Worm (Caenorhabditis elegans): Measurements from ENCODE around the gene M04C3.5.

Gene M04C3.5

DNA sequence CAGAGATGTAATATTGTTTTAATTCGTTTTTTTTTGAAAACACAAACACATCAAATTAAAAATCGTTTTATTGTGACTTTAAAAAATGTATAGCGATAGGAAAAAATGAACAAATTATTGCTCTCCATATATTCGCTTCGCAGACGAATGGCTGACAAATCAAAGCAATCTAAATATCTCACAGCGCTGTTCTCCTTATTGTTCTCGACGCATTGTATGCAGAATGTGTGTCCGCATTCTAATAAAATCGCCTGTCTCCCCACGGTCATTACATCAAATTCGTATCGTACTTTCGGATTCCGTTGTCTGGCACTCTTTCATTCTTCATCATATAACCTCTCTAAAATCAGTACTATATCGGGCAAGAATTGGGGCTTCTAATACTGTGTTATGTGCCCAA lies 28.3 kb downstream of the M04C3.5 start, which contains the start of gene Y43F8B.9:
Gene Y43F8B.9, plus strand, starts transcription at position 301 of the 400 bp plus-strand sequence.
- TF ChIP-seq cnd-1 (tag; optimal IDR thresholded peaks at IDR 0.05) (no peak), flh-1 (GFP tag; optimal IDR thresholded peaks at IDR 0.05) (no peak), ztf-11 (tag; optimal IDR thresholded peaks at IDR 0.05) (no peak), unc-62 (GFP tag; optimal IDR thresholded peaks at IDR 0.05) (no peak), elt-1 (tag; optimal IDR thresholded peaks at IDR 0.05; ENCODE audit: borderline replicate concordance, insufficient read depth) (no peak), nhr-12 (tag; optimal IDR thresholded peaks at IDR 0.05) (no peak), nhr-28 (tag; optimal IDR thresholded peaks at IDR 0.05) (no peak), hlh-1 (tag; optimal IDR thresholded peaks at IDR 0.05) (no peak), nhr-237 (tag; optimal IDR thresholded peaks at IDR 0.05) (no peak), unc-120 (tag; optimal IDR thresholded peaks at IDR 0.05; ENCODE audit: poor library complexity, severe bottlenecking) (no peak), ceh-39 (tag; optimal IDR thresholded peaks at IDR 0.05) (no peak), elt-3 (tag; optimal IDR thresholded peaks at IDR 0.05) (no peak), ceh-83 (GFP tag; optimal IDR thresholded peaks at IDR 0.05) (no peak), blmp-1 (tag; optimal IDR thresholded peaks at IDR 0.05) (no peak), nhr-2 (tag; optimal IDR thresholded peaks at IDR 0.05) (no peak), lsy-2 (tag; optimal IDR thresholded peaks at IDR 0.05) (no peak), tbx-8 (GFP tag; optimal IDR thresholded peaks at IDR 0.05) (no peak), ceh-43 (GFP tag; optimal IDR thresholded peaks at IDR 0.05) (no peak), mls-2 (tag; optimal IDR thresholded peaks at IDR 0.05) (no peak), lin-32 (GFP tag; optimal IDR thresholded peaks at IDR 0.05) (no peak)

- TF ChIP-seq snpc-4 (tag; optimal IDR thresholded peaks at IDR 0.05), result no peak
- TF ChIP-seq cnd-1 (tag; optimal IDR thresholded peaks at IDR 0.05), result no peak
- no peak for TF ChIP-seq bed-3 (GFP tag; optimal IDR thresholded peaks at IDR 0.05)
- no peak for TF ChIP-seq ceh-39 (tag; optimal IDR thresholded peaks at IDR 0.05)
- TF ChIP-seq hlh-1 (tag; optimal IDR thresholded peaks at IDR 0.05), result no peak
- TF ChIP-seq drap-1 (GFP tag; optimal IDR thresholded peaks at IDR 0.05), result no peak
- TF ChIP-seq mls-2 (tag; optimal IDR thresholded peaks at IDR 0.05), result no peak
- TF ChIP-seq unc-62 (GFP tag; optimal IDR thresholded peaks at IDR 0.05), result no peak
- no peak for TF ChIP-seq mep-1 (tag; optimal IDR thresholded peaks at IDR 0.05)
Observed at ce11 chrV:19482535-19482934, 33.0 kb downstream of the M04C3.5 start, which contains the start of gene Y43F8B.22. Gene Y43F8B.22, plus strand, starts transcription at chrV:19482835.

ce11 chrV:19484507-19484906 lies 35.0 kb downstream of the M04C3.5 start, which contains the start of gene Y43F8B.17:
Gene Y43F8B.17, plus strand, starts transcription at chrV:19484721.
- TF ChIP-seq elt-1 (tag; optimal IDR thresholded peaks at IDR 0.05; ENCODE audit: borderline replicate concordance, insufficient read depth) (no peak), snpc-4 (tag; optimal IDR thresholded peaks at IDR 0.05) (no peak), ceh-83 (GFP tag; optimal IDR thresholded peaks at IDR 0.05) (no peak)

DNA sequence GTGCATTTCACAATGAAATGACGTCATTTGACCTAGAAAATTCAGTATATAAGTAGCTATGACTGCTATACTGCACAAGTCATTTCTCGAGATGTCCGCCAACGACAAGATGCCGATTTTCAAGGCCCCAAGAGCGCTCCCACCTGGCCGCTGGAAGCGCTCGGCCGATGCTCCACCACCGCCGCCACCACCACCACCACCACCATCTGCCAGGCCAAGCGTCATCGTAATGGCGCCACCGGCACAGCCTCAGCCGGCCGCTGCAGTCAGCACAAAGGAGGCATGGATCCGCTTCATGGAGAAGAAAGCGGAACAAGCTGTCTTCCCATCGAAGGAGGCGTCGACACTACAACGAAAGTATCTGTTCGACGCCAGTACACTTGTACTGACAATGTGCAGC lies 35.7 kb downstream of the M04C3.5 start, which contains the start of gene Y43F8B.28:
Gene Y43F8B.28, plus strand, starts transcription at position 59 of the 400 bp plus-strand sequence.
- TF ChIP-seq pha-4 (tag; optimal IDR thresholded peaks at IDR 0.05), result no peak
- TF ChIP-seq lin-13 (tag; optimal IDR thresholded peaks at IDR 0.05), result no peak
- TF ChIP-seq nhr-237 (tag; optimal IDR thresholded peaks at IDR 0.05), result no peak
- TF ChIP-seq ceh-83 (GFP tag; optimal IDR thresholded peaks at IDR 0.05), result no peak
- no peak for TF ChIP-seq hlh-1 (tag; optimal IDR thresholded peaks at IDR 0.05)
- TF ChIP-seq elt-3 (tag; optimal IDR thresholded peaks at IDR 0.05), result no peak
- no peak for TF ChIP-seq nhr-28 (tag; optimal IDR thresholded peaks at IDR 0.05)
- no peak for TF ChIP-seq ztf-11 (tag; optimal IDR thresholded peaks at IDR 0.05)
- no peak for TF ChIP-seq unc-120 (tag; optimal IDR thresholded peaks at IDR 0.05; ENCODE audit: poor library complexity, severe bottlenecking)
- TF ChIP-seq nhr-2 (tag; optimal IDR thresholded peaks at IDR 0.05), result no peak
- TF ChIP-seq mab-5 (tag; optimal IDR thresholded peaks at IDR 0.05), result no peak
- no peak for TF ChIP-seq blmp-1 (tag; optimal IDR thresholded peaks at IDR 0.05)
- no peak for TF ChIP-seq elt-1 (tag; optimal IDR thresholded peaks at IDR 0.05; ENCODE audit: borderline replicate concordance, insufficient read depth)
- no peak for TF ChIP-seq tbx-8 (GFP tag; optimal IDR thresholded peaks at IDR 0.05)

DNA sequence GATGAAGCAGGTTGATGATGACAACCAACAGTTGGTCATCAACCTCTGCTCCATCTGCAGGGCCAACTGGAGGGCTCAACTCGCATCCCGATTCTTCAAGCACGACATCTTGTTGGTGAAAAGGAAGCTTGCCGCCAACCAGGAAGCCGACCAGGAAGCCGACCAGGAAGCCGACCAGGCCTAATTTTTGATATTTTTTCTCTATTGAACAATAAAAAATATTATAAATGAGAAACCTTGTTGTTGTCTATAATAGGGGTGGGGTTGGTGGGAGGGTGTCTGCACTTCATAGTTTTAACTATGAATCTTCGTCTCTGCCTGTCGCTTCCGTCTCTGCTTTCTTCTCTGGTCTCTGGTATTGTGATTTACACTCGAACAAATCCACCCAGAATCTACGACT lies 36.2 kb downstream of the M04C3.5 start, which contains the start of gene Y43F8B.18:
Gene Y43F8B.18, plus strand, starts transcription at position 301 of the 400 bp plus-strand sequence.
- TF ChIP-seq hlh-1 (tag; optimal IDR thresholded peaks at IDR 0.05) (no peak), unc-39 (tag; optimal IDR thresholded peaks at IDR 0.05) (no peak), unc-62 (GFP tag; optimal IDR thresholded peaks at IDR 0.05) (no peak)

ce11 chrV:19490461-19490860 lies 40.9 kb downstream of the M04C3.5 start, which contains the start of gene Y43F8B.7:
Gene Y43F8B.7, plus strand, starts transcription at chrV:19490761.
- TF ChIP-seq ceh-83 (GFP tag; optimal IDR thresholded peaks at IDR 0.05) (no peak), M03D4.4 (tag; optimal IDR thresholded peaks at IDR 0.05) (no peak), ceh-43 (GFP tag; optimal IDR thresholded peaks at IDR 0.05) (no peak), ces-1 (GFP tag; optimal IDR thresholded peaks at IDR 0.05) (no peak), unc-120 (tag; optimal IDR thresholded peaks at IDR 0.05; ENCODE audit: poor library complexity, severe bottlenecking) (no peak), nhr-2 (tag; optimal IDR thresholded peaks at IDR 0.05) (no peak), nhr-237 (tag; optimal IDR thresholded peaks at IDR 0.05) (no peak), lin-13 (tag; optimal IDR thresholded peaks at IDR 0.05) (no peak)
